Worm (Caenorhabditis elegans) whole organism, L3 larva: ENCODE data around the gene ttr-3.
A peak's percentile ranks its signal among the peaks of the same experiment; 100 is the strongest.

ENCODE experiments used
- R02D3.7 ChIP-seq: fragments of 150-350 bp; optimal IDR thresholded peaks from 2 replicates; lab custom pipeline; 2014; ENCODE audit warnings: missing biosample characterization, missing genetic modification characterization
- ZK546.5 ChIP-seq: sonication (generic microtip); optimal IDR thresholded peaks from 2 replicates; lab custom pipeline; 2017; ENCODE audit warnings: missing biosample characterization, missing genetic modification characterization
- ama-1 ChIP-seq: fragments of 150-350 bp; optimal IDR thresholded peaks from 2 replicates; lab custom pipeline; 2018
- ceh-9 ChIP-seq: sonication (generic microtip); optimal IDR thresholded peaks from 2 replicates; lab custom pipeline; 2018; ENCODE audit warnings: missing biosample characterization, missing genetic modification characterization
- egl-27 ChIP-seq: sonication (generic microtip); optimal IDR thresholded peaks from 4 replicates; lab custom pipeline; 2017; ENCODE audit warnings: missing biosample characterization, missing genetic modification reagents, missing genetic modification characterization
- egl-5 ChIP-seq: fragments of 150-350 bp; optimal IDR thresholded peaks from 2 replicates; lab custom pipeline; 2017; ENCODE audit warnings: missing biosample characterization, missing genetic modification reagents, missing genetic modification characterization, inconsistent platforms
- elt-1 ChIP-seq: fragments of 150-350 bp; optimal IDR thresholded peaks from 2 replicates; lab custom pipeline; 2014; ENCODE audit warnings: missing biosample characterization, missing genetic modification characterization
- elt-2 ChIP-seq: sonication (generic microtip); optimal IDR thresholded peaks from 2 replicates; lab custom pipeline; 2016; ENCODE audit warnings: missing genetic modification reagents, mild to moderate bottlenecking, missing genetic modification characterization, missing compliant biosample characterization
- eor-1 ChIP-seq, 2 experiments: fragments of 150-350 bp; optimal IDR thresholded peaks; 2 replicates each; lab custom pipeline; 2014 to 2018; ENCODE audit warnings: missing biosample characterization in 2 of 2, missing genetic modification characterization in 2 of 2
- fkh-10 ChIP-seq: sonication (generic microtip); optimal IDR thresholded peaks from 2 replicates; lab custom pipeline; 2017; ENCODE audit warnings: missing biosample characterization, missing genetic modification reagents, missing genetic modification characterization
- fos-1 ChIP-seq: fragments of 150-350 bp; optimal IDR thresholded peaks from 2 replicates; lab custom pipeline; 2014; ENCODE audit warnings: missing biosample characterization, missing genetic modification characterization
- jun-1 ChIP-seq: fragments of 150-350 bp; optimal IDR thresholded peaks from 2 replicates; lab custom pipeline; 2014; ENCODE audit warnings: missing biosample characterization, missing genetic modification reagents, missing genetic modification characterization
- lin-39 ChIP-seq: fragments of 150-350 bp; optimal IDR thresholded peaks from 2 replicates; lab custom pipeline; 2018; ENCODE audit warnings: missing biosample characterization, missing genetic modification reagents, missing genetic modification characterization
- mdl-1 ChIP-seq: fragments of 150-350 bp; optimal IDR thresholded peaks from 2 replicates; lab custom pipeline; 2014; ENCODE audit warnings: missing biosample characterization, missing genetic modification characterization
- nfya-1 ChIP-seq: sonication (generic microtip); optimal IDR thresholded peaks from 2 replicates; lab custom pipeline; 2017; ENCODE audit warnings: missing genetic modification characterization, mild to moderate bottlenecking, missing compliant biosample characterization, antibody characterized with exemption, moderate library complexity; ENCODE audit not compliant: insufficient read depth
- nhr-11 ChIP-seq: fragments of 150-350 bp; optimal IDR thresholded peaks from 2 replicates; lab custom pipeline; 2014; ENCODE audit warnings: missing biosample characterization, missing genetic modification characterization
- nhr-12 ChIP-seq: fragments of 150-350 bp; optimal IDR thresholded peaks from 2 replicates; lab custom pipeline; 2014; ENCODE audit warnings: missing biosample characterization, missing genetic modification characterization
- nhr-23 ChIP-seq: fragments of 150-350 bp; optimal IDR thresholded peaks from 2 replicates; lab custom pipeline; 2014; ENCODE audit warnings: missing biosample characterization, missing genetic modification reagents, missing genetic modification characterization
- nhr-237 ChIP-seq: fragments of 150-350 bp; optimal IDR thresholded peaks from 2 replicates; lab custom pipeline; 2014; ENCODE audit warnings: missing biosample characterization, missing genetic modification characterization
- nhr-43 ChIP-seq: sonication (generic microtip); optimal IDR thresholded peaks from 2 replicates; lab custom pipeline; 2016; ENCODE audit warnings: mild to moderate bottlenecking, missing genetic modification characterization, missing compliant biosample characterization; ENCODE audit not compliant: poor library complexity, severe bottlenecking
- skn-1 ChIP-seq: fragments of 150-350 bp; optimal IDR thresholded peaks from 2 replicates; lab custom pipeline; 2014; ENCODE audit warnings: missing biosample characterization, missing genetic modification characterization
- tbx-2 ChIP-seq: sonication (generic microtip); optimal IDR thresholded peaks from 2 replicates; lab custom pipeline; 2016; ENCODE audit warnings: mild to moderate bottlenecking, missing genetic modification characterization, missing compliant biosample characterization
- unc-39 ChIP-seq: sonication (generic microtip); optimal IDR thresholded peaks from 4 replicates; lab custom pipeline; 2017; ENCODE audit warnings: missing biosample characterization, missing genetic modification characterization
- zag-1 ChIP-seq: fragments of 150-350 bp; optimal IDR thresholded peaks from 2 replicates; lab custom pipeline; 2014; ENCODE audit warnings: missing biosample characterization, missing genetic modification characterization
- ztf-11 ChIP-seq: fragments of 150-350 bp; optimal IDR thresholded peaks from 2 replicates; lab custom pipeline; 2014; ENCODE audit warnings: missing biosample characterization, missing genetic modification characterization
- ztf-4 ChIP-seq: fragments of 150-350 bp; optimal IDR thresholded peaks from 2 replicates; lab custom pipeline; 2014; ENCODE audit warnings: missing biosample characterization, missing genetic modification characterization

The ttr-3 gene

DNA sequence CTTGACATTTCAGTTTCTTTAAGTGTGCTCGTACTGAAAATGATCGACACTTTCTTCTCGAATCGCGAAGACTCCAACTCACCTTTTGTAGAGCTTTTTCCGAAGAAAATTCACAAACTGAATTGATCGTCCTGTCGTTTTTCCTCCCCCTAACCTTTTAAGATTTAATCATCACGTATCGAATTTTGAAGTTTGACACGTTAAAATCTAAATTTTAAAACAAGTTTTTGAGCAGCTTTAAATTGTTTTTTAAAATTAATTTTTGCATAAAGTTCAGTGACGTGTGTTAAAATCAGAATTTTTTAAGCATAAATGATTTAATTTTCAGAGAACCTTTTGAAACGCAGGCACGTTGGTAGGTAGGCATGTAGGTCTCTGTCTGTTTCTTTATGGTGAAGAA is 35.2 kb downstream of the ttr-3 start, which contains the start of gene alg-4:
alg-4 (minus strand) TSS at position 101 of the 400 bp plus-strand sequence.
- TF ChIP-seq zag-1 (tag; lab: Kevin White, UChicago), result no peak
- TF ChIP-seq tbx-2 (tag; lab: Kevin White, UChicago), result no peak
- no peak for TF ChIP-seq ama-1 (lab: Kevin White, UChicago)
- TF ChIP-seq nhr-43 (tag; lab: Kevin White, UChicago), result no peak
- TF ChIP-seq fos-1, result no peak
- no peak for TF ChIP-seq ceh-9

ce11 chrIII:9886323-9886722 is 40.2 kb downstream of the ttr-3 start:
- TF ChIP-seq fkh-10 (GFP tag; lab: Kevin White, UChicago) (peak; percentile 36), elt-2 (tag; lab: Kevin White, UChicago) (no peak)
- TF ChIP-seq, all 47 proteins: peak for 1

- TF ChIP-seq egl-5 (peak; percentile 32), nhr-11 (tag; lab: Kevin White, UChicago) (no peak), nhr-12 (tag; lab: Kevin White, UChicago) (no peak), nhr-23 (no peak), elt-1 (tag; lab: Kevin White, UChicago) (no peak), ceh-9 (no peak), elt-2 (tag; lab: Kevin White, UChicago) (no peak), tbx-2 (tag; lab: Kevin White, UChicago) (no peak)
Observed at ce11 chrIII:9885609-9886008, 40.9 kb downstream of the ttr-3 start.

- TF ChIP-seq skn-1 (tag; lab: Kevin White, UChicago) (no peak), ZK546.5 (no peak), elt-1 (tag; lab: Kevin White, UChicago) (no peak), mdl-1 (no peak), zag-1 (tag; lab: Kevin White, UChicago) (no peak), ztf-4 (tag; lab: Kevin White, UChicago) (no peak), nfya-1 (tag; lab: Kevin White, UChicago) (no peak)
Observed at ce11 chrIII:9878828-9879227, 47.7 kb downstream of the ttr-3 start, which contains the start of gene ZK757.2. ZK757.2 (minus strand) TSS chrIII:9878928.

DNA sequence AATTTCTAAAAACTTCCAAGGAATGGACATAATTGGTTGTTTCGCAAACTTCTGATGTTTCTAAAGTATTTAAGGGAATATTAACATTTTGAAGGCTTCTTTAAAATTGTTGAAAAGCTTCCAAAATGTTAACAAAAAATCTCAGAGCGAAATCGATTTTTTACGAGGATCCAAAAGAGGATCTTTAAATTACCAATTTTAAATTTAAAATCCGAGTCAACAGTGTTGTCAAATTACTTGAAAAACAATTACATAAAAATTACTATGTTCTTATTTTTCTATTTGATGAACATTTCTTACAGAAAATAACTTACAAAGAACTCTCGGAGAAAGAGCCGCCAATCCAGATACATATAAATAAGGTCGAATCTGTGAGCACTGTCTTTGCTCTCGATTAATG is 49.6 kb downstream of the ttr-3 start, which contains the start of gene ZK757.10:
ZK757.10 (plus strand) TSS at position 301 of the 400 bp plus-strand sequence.
- TF ChIP-seq nfya-1 (tag; lab: Kevin White, UChicago) (no peak), jun-1 (no peak), unc-39 (no peak), ZK546.5 (no peak), R02D3.7 (no peak), nhr-237 (tag; lab: Kevin White, UChicago) (no peak), egl-5 (no peak), ztf-11 (tag; lab: Kevin White, UChicago) (no peak), lin-39 (tag; lab: Kevin White, UChicago) (no peak), eor-1 (tag; optimal IDR thresholded peaks at IDR 0.05; lab: Kevin White, UChicago) (no peak), egl-27 (tag; lab: Kevin White, UChicago) (no peak), elt-2 (tag; lab: Kevin White, UChicago) (no peak)
